Fruit fly (Drosophila melanogaster): ENCODE data around the gene aay.
A peak's percentile ranks its signal among the peaks of the same experiment; 100 is the strongest.

Gene aay

dm6 chr3L:9373374-9374004, 49.6 kb upstream of the aay start (continued):
- peak; percentile 23 for TF ChIP-seq Dek (tag; optimal IDR thresholded peaks at IDR 0.05)
- peak; percentile 79 for TF ChIP-seq CG13296 (GFP tag; optimal IDR thresholded peaks at IDR 0.05)
- TF ChIP-seq CG2129 (GFP tag; IDR thresholded peaks at IDR 0.05; ENCODE audit: partially characterized antibody): peak; percentile 23; the same call in 1 of the 2 replicates
- peak; percentile 40 for TF ChIP-seq peb (GFP tag; IDR thresholded peaks at IDR 0.05)
- TF ChIP-seq CG32767 (GFP tag; IDR thresholded peaks at IDR 0.05): peak; percentile 76
- peak; percentile 78 for TF ChIP-seq Med (GFP tag)
- peak; percentile 60 for TF ChIP-seq ewg (GFP tag; optimal IDR thresholded peaks at IDR 0.05)
- peak; percentile 82 for TF ChIP-seq CG17359 (tag; optimal IDR thresholded peaks at IDR 0.05)
- peak; percentile 53; the same call in 1 of the 3 replicates for TF ChIP-seq CG34224 (GFP tag; IDR thresholded peaks at IDR 0.05; ENCODE audit: partially characterized antibody)
- peak; percentile 17 for TF ChIP-seq Chrac-16 (GFP tag; optimal IDR thresholded peaks at IDR 0.05)
- peak; percentile 69 for TF ChIP-seq CG5953 (GFP tag; IDR thresholded peaks at IDR 0.05)
- TF ChIP-seq Ada2b (GFP tag; IDR thresholded peaks at IDR 0.05): peak; percentile 81
- TF ChIP-seq Myb (GFP tag; optimal IDR thresholded peaks at IDR 0.05): no peak
- no peak for TF ChIP-seq hbn (GFP tag; IDR thresholded peaks at IDR 0.05; ENCODE audit: partially characterized antibody)
- peak; percentile 27 for TF ChIP-seq Hmx (GFP tag; optimal IDR thresholded peaks at IDR 0.05)
- peak; percentile 65 for TF ChIP-seq CG18262 (tag; optimal IDR thresholded peaks at IDR 0.05)
- TF ChIP-seq Fer2 (tag; optimal IDR thresholded peaks at IDR 0.05): no peak
- peak; percentile 36 for TF ChIP-seq CG6683 (GFP tag; optimal IDR thresholded peaks at IDR 0.05)
- TF ChIP-seq CG1233 (GFP tag; optimal IDR thresholded peaks at IDR 0.05): peak; percentile 42
- peak; percentile 56 for TF ChIP-seq CG13775 (GFP tag; optimal IDR thresholded peaks at IDR 0.05)
- peak in 1 of 3 experiments; percentile 36 for TF ChIP-seq Stat92E (GFP tag; optimal IDR thresholded peaks at IDR 0.05)
- TF ChIP-seq YL-1 (GFP tag; optimal IDR thresholded peaks at IDR 0.05): no peak
- no peak for TF ChIP-seq ftz-f1 (GFP tag; optimal IDR thresholded peaks at IDR 0.05)
- no peak for TF ChIP-seq ab (GFP tag; optimal IDR thresholded peaks at IDR 0.05)
- TF ChIP-seq CG17912 (GFP tag; optimal IDR thresholded peaks at IDR 0.05): no peak
- no peak for TF ChIP-seq HmgD (GFP tag; optimal IDR thresholded peaks at IDR 0.05)
- no peak for TF ChIP-seq HLHmδ (GFP tag; optimal IDR thresholded peaks at IDR 0.05)
- no peak for TF ChIP-seq eve (GFP tag; optimal IDR thresholded peaks at IDR 0.05)
- TF ChIP-seq ham (GFP tag; IDR thresholded peaks at IDR 0.05): no peak
- TF ChIP-seq fru (optimal IDR thresholded peaks at IDR 0.05): no peak
- TF ChIP-seq Poxn (GFP tag; IDR thresholded peaks at IDR 0.05): no peak
- TF ChIP-seq CG6813 (GFP tag; optimal IDR thresholded peaks at IDR 0.05): peak; percentile 75
- no peak for TF ChIP-seq aop (GFP tag; IDR thresholded peaks at IDR 0.05)
- TF ChIP-seq twi (tag; optimal IDR thresholded peaks at IDR 0.05): no peak
- peak; percentile 73 for TF ChIP-seq CG12391 (tag; optimal IDR thresholded peaks at IDR 0.05)
- TF ChIP-seq CG8359 (GFP tag; optimal IDR thresholded peaks at IDR 0.05; ENCODE audit: borderline replicate concordance): peak; percentile 51
- TF ChIP-seq hb (GFP tag; IDR thresholded peaks at IDR 0.05; ENCODE audit: partially characterized antibody): no peak
- TF ChIP-seq CG15479 (GFP tag; optimal IDR thresholded peaks at IDR 0.05): peak; percentile 13
- TF ChIP-seq CG3995 (GFP tag; optimal IDR thresholded peaks at IDR 0.05): no peak
- 0 out of 3 replicates have a peak, but pooled peaks have one; percentile 40 for TF ChIP-seq CG3726 (GFP tag; IDR thresholded peaks at IDR 0.05)
- TF ChIP-seq Hand (GFP tag; optimal IDR thresholded peaks at IDR 0.05): peak; percentile 67
- no peak for TF ChIP-seq stwl (tag; optimal IDR thresholded peaks at IDR 0.05)
- no peak for TF ChIP-seq usp (GFP tag; optimal IDR thresholded peaks at IDR 0.05)
- no peak for TF ChIP-seq ac (GFP tag; optimal IDR thresholded peaks at IDR 0.05)
- no peak for TF ChIP-seq CG31365 (tag; optimal IDR thresholded peaks at IDR 0.05)
- no peak for TF ChIP-seq CG8944 (GFP tag; optimal IDR thresholded peaks at IDR 0.05)
- TF ChIP-seq Lim3 (GFP tag; IDR thresholded peaks at IDR 0.05): no peak
- TF ChIP-seq lilli (GFP tag; optimal IDR thresholded peaks at IDR 0.05): peak; percentile 26
- TF ChIP-seq croc (GFP tag; conservative IDR thresholded peaks at IDR 0.05): no peak; the same call in 2 of the 3 replicates
- no peak for TF ChIP-seq crc (GFP tag; optimal IDR thresholded peaks at IDR 0.05)

Measured in whole organism, embryonic.